Fruit fly (Drosophila melanogaster): ENCODE data around the gene CG32445.
A peak's percentile ranks its signal among the peaks of the same experiment; 100 is the strongest.

Gene CG32445

DNA sequence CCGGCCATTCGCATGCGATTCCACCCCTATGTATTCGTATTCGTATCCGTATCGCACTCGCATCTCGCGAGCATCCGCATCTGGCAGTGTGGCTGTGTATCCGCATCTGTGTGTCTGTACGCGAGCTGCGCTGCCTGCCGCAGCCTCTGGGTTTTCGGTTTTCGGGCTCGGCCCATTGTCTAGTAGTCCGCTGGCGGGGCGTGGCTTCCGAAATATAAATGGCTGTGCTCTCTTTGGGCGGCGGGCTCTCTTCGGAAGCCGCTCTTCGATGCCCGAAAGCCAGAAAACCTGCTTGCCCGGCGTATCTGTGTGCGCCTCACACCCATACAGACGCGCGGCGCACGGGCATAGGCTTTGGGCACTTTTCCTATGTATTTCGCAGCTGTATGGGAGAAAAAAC is 40.8 kb upstream of the CG32445 start (continued):
- TF ChIP-seq CG4707 (GFP tag; optimal IDR thresholded peaks at IDR 0.05) (peak; percentile 15), oc (tag; optimal IDR thresholded peaks at IDR 0.05) (no peak), Lpt (GFP tag; optimal IDR thresholded peaks at IDR 0.05) (no peak), repo (GFP tag; optimal IDR thresholded peaks at IDR 0.05) (no peak), Hr51 (GFP tag; optimal IDR thresholded peaks at IDR 0.05) (no peak), nau (GFP tag; optimal IDR thresholded peaks at IDR 0.05) (no peak), CG34224 (GFP tag; IDR thresholded peaks at IDR 0.05; ENCODE audit: partially characterized antibody) (peak; percentile 55; the same call in 1 of the 3 replicates), Abd-B (GFP tag; optimal IDR thresholded peaks at IDR 0.05) (no peak), Bgb (GFP tag; IDR thresholded peaks at IDR 0.05; ENCODE audit: partially characterized antibody) (no peak), twi (tag; optimal IDR thresholded peaks at IDR 0.05) (peak; percentile 23), mirr (GFP tag; optimal IDR thresholded peaks at IDR 0.05) (no peak), Hmx (GFP tag; optimal IDR thresholded peaks at IDR 0.05) (no peak), lbe (GFP tag; optimal IDR thresholded peaks at IDR 0.05) (no peak), chinmo (GFP tag; IDR thresholded peaks at IDR 0.05; ENCODE audit: partially characterized antibody) (0 out of 4 replicates have a peak, but pooled peaks have one; percentile 45), CG3407 (GFP tag; optimal IDR thresholded peaks at IDR 0.05) (no peak), br (optimal IDR thresholded peaks at IDR 0.05) (no peak), Jarid2 (GFP tag; optimal IDR thresholded peaks at IDR 0.05) (peak; percentile 38), salm (tag; optimal IDR thresholded peaks at IDR 0.05) (no peak), sqz (GFP tag; optimal IDR thresholded peaks at IDR 0.05) (no peak), onecut (GFP tag; IDR thresholded peaks at IDR 0.05) (no peak)

DNA sequence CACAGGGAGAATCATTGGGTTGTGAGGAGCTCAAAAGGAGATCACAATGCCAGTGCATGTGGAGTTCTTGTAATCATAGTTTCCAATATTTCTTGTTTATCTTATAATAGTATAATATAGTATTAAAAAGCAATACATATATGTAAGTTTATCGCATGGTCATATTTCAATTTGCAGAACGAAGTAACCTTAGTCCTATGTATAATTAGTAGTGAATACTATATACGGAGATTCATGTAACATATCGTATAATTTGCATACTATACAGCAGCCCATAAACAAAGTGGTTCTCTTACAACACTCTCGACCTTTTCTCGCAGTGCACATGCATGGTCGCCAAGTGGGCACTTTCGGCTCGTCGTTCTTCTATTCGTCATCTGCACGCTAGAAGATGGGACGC is 36.9 kb upstream of the CG32445 start:
- TF ChIP-seq E2f2 (GFP tag; IDR thresholded peaks at IDR 0.05) (no peak), onecut (GFP tag; IDR thresholded peaks at IDR 0.05) (no peak), bsh (GFP tag; optimal IDR thresholded peaks at IDR 0.05) (peak in 1 of 2 experiments; percentile 16), ATbp (GFP tag; optimal IDR thresholded peaks at IDR 0.05) (no peak)

DNA sequence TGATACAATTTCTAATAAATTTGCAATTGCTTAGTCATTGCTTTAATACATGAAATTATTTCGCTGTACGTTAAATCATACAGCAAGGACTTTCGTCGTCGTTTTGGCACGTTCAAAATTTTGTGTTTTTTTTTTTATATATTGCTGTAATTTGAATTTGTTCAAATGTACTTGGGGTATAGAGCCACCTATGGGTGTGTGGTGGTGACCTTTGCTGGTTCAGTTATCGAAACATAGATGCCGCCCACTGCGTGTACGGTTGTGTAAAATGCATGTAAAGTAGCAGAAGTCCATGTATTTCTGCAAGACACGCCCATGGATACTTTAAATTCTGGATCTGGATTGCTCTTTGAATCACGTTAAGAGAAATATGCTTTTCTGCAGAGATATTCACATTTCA is 34.9 kb upstream of the CG32445 start:
- TF ChIP-seq CG15073 (GFP tag; optimal IDR thresholded peaks at IDR 0.05) = no peak
- TF ChIP-seq prd (optimal IDR thresholded peaks at IDR 0.05) = no peak
- no peak; the same call in 1 of the 3 replicates for TF ChIP-seq prd (GFP tag; IDR thresholded peaks at IDR 0.05)
- peak; percentile 72 for TF ChIP-seq CG1603 (tag; optimal IDR thresholded peaks at IDR 0.05)
- no peak for TF ChIP-seq CG14050 (GFP tag; IDR thresholded peaks at IDR 0.05)
- no peak for TF ChIP-seq kah (GFP tag; optimal IDR thresholded peaks at IDR 0.05)
- TF ChIP-seq Lim3 (GFP tag; IDR thresholded peaks at IDR 0.05) = no peak
- peak in 1 of 3 experiments; percentile 18 for TF ChIP-seq Stat92E (GFP tag; optimal IDR thresholded peaks at IDR 0.05)
- TF ChIP-seq CG3163 (GFP tag; optimal IDR thresholded peaks at IDR 0.05) = peak; percentile 97
- no peak for TF ChIP-seq org-1 (GFP tag; optimal IDR thresholded peaks at IDR 0.05)
- no peak for TF ChIP-seq eyg (GFP tag; optimal IDR thresholded peaks at IDR 0.05)
- TF ChIP-seq CG8478 (optimal IDR thresholded peaks at IDR 0.05) = no peak
- TF ChIP-seq crp (GFP tag; optimal IDR thresholded peaks at IDR 0.05) = no peak
- no peak for TF ChIP-seq CG11504 (tag; optimal IDR thresholded peaks at IDR 0.05)
- peak; percentile 59 for TF ChIP-seq bbx (GFP tag; IDR thresholded peaks at IDR 0.05; ENCODE audit: partially characterized antibody)
- TF ChIP-seq CG15514 (GFP tag; optimal IDR thresholded peaks at IDR 0.05) = no peak
- peak; percentile 67 for TF ChIP-seq Atf-2 (GFP tag; optimal IDR thresholded peaks at IDR 0.05)
- no peak for TF ChIP-seq CG8924 (tag; optimal IDR thresholded peaks at IDR 0.05)
- peak; percentile 77 for TF ChIP-seq pum (GFP tag; optimal IDR thresholded peaks at IDR 0.05)
- peak; percentile 75 for TF ChIP-seq CG9876 (GFP tag; optimal IDR thresholded peaks at IDR 0.05)
- no peak for TF ChIP-seq hbn (GFP tag; IDR thresholded peaks at IDR 0.05; ENCODE audit: partially characterized antibody)
- no peak for TF ChIP-seq bigmax (GFP tag; optimal IDR thresholded peaks at IDR 0.05)
- peak; percentile 44; the same call in 1 of the 2 replicates for TF ChIP-seq aop (GFP tag; IDR thresholded peaks at IDR 0.05)
- peak; percentile 18 for TF ChIP-seq fd3F (GFP tag; optimal IDR thresholded peaks at IDR 0.05)
- peak; percentile 76 for TF ChIP-seq amos (GFP tag; IDR thresholded peaks at IDR 0.05; ENCODE audit: partially characterized antibody)
- TF ChIP-seq Hsf (GFP tag; optimal IDR thresholded peaks at IDR 0.05) = peak; percentile 78
